Fruit fly (Drosophila melanogaster) whole organism, embryonic: ENCODE measurements around the gene CG11379.

Source experiments
- Aef1 ChIP-seq: fragments of 200-800 bp; sonication (Bioruptor generic); IDR thresholded peaks from 3 replicates; pipeline ENCODE4 v1.3.6; 2022; ENCODE audit warnings: missing biosample characterization, missing genetic modification characterization
- Antp ChIP-seq: fragments of 200-800 bp; sonication (Bioruptor generic); optimal IDR thresholded peaks from 3 replicates; lab custom pipeline; 2016; ENCODE audit warnings: missing biosample characterization, missing genetic modification characterization
- C15 ChIP-seq: fragments of 200-800 bp; sonication (Bioruptor generic); IDR thresholded peaks from 3 replicates; pipeline ENCODE4 v1.3.6; 2022; ENCODE audit warnings: missing biosample characterization, missing genetic modification characterization
- CG10462 ChIP-seq: fragments of 200-800 bp; sonication (Bioruptor generic); optimal IDR thresholded peaks from 2 replicates; lab custom pipeline; 2016; ENCODE audit warnings: missing biosample characterization, missing genetic modification characterization
- CG10565 ChIP-seq: fragments of 200-800 bp; sonication (Bioruptor generic); optimal IDR thresholded peaks from 3 replicates; lab custom pipeline; 2016; ENCODE audit warnings: missing biosample characterization, mild to moderate bottlenecking, missing genetic modification characterization
- CG11695 ChIP-seq: fragments of 200-800 bp; sonication (Bioruptor generic); IDR thresholded peaks from 3 replicates; pipeline ENCODE4 v1.3.6; 2022; ENCODE audit warnings: missing biosample characterization, missing genetic modification characterization
- CG12659 ChIP-seq: fragments of 200-800 bp; sonication (Bioruptor generic); optimal IDR thresholded peaks from 3 replicates; lab custom pipeline; 2017; ENCODE audit warnings: mild to moderate bottlenecking, missing biosample characterization, missing genetic modification reagents, missing genetic modification characterization
- CG14014 ChIP-seq: fragments of 200-800 bp; sonication (Bioruptor generic); IDR thresholded peaks from 2 replicates; pipeline ENCODE4 v1.3.6; 2022; ENCODE audit warnings: missing biosample characterization, missing genetic modification characterization
- CG14667 ChIP-seq: fragments of 200-800 bp; sonication (Bioruptor generic); IDR thresholded peaks from 2 replicates; pipeline ENCODE4 v1.3.6; 2022; ENCODE audit warnings: missing biosample characterization, missing genetic modification characterization
- CG17802 ChIP-seq: fragments of 200-800 bp; sonication (Bioruptor generic); optimal IDR thresholded peaks from 2 replicates; lab custom pipeline; 2018; ENCODE audit warnings: missing biosample characterization, mild to moderate bottlenecking, missing genetic modification characterization, moderate library complexity
- CG2116 ChIP-seq: fragments of 200-800 bp; sonication (Bioruptor generic); optimal IDR thresholded peaks from 3 replicates; lab custom pipeline; 2018; ENCODE audit warnings: missing biosample characterization, mild to moderate bottlenecking, missing genetic modification characterization
- CG30020 ChIP-seq: fragments of 200-800 bp; optimal IDR thresholded peaks from 2 replicates; lab custom pipeline; 2019; ENCODE audit warnings: missing biosample characterization, mild to moderate bottlenecking, missing genetic modification characterization, moderate library complexity
- CG31224 ChIP-seq: fragments of 200-800 bp; sonication (Bioruptor generic); IDR thresholded peaks from 2 replicates; pipeline ENCODE4 v1.3.6; 2022; ENCODE audit warnings: missing biosample characterization, missing genetic modification characterization
- CG31365 ChIP-seq: fragments of 200-800 bp; sonication (Bioruptor generic); optimal IDR thresholded peaks from 2 replicates; lab custom pipeline; 2018; ENCODE audit warnings: missing biosample characterization, mild to moderate bottlenecking, missing genetic modification characterization
- CG3281 ChIP-seq: fragments of 200-800 bp; sonication (Bioruptor generic); optimal IDR thresholded peaks from 3 replicates; lab custom pipeline; 2017; ENCODE audit warnings: missing biosample characterization, mild to moderate bottlenecking, missing genetic modification characterization
- CG3407 ChIP-seq: fragments of 200-800 bp; sonication (Bioruptor generic); optimal IDR thresholded peaks from 2 replicates; lab custom pipeline; 2018; ENCODE audit warnings: missing biosample characterization, mild to moderate bottlenecking, missing genetic modification characterization
- CG4820 ChIP-seq: fragments of 200-800 bp; sonication (Bioruptor generic); optimal IDR thresholded peaks from 3 replicates; lab custom pipeline; 2016; ENCODE audit warnings: missing biosample characterization, missing genetic modification characterization
- CG6765 ChIP-seq: fragments of 200-800 bp; sonication (Bioruptor generic); optimal IDR thresholded peaks from 3 replicates; lab custom pipeline; 2017; ENCODE audit warnings: missing biosample characterization, mild to moderate bottlenecking, missing genetic modification characterization
- CG8924 ChIP-seq: fragments of 200-800 bp; optimal IDR thresholded peaks from 3 replicates; lab custom pipeline; 2019; ENCODE audit warnings: missing biosample characterization, mild to moderate bottlenecking, missing genetic modification characterization, moderate library complexity
- CG9932 ChIP-seq: fragments of 200-800 bp; sonication (Bioruptor generic); IDR thresholded peaks from 2 replicates; pipeline ENCODE4 v1.3.6; 2022; ENCODE audit warnings: missing biosample characterization, missing genetic modification characterization
- D19A ChIP-seq: fragments of 200-800 bp; optimal IDR thresholded peaks from 3 replicates; lab custom pipeline; 2019; ENCODE audit warnings: missing biosample characterization, mild to moderate bottlenecking, missing genetic modification characterization, moderate library complexity
- Dbx ChIP-seq: fragments of 200-800 bp; sonication (Bioruptor generic); IDR thresholded peaks from 3 replicates; pipeline ENCODE4 v1.3.6; 2022; ENCODE audit warnings: missing biosample characterization, missing genetic modification characterization
- HLH3B ChIP-seq: fragments of 200-800 bp; sonication (Bioruptor generic); IDR thresholded peaks from 2 replicates; pipeline ENCODE4 v1.3.6; 2022; ENCODE audit warnings: missing biosample characterization, missing genetic modification characterization
- Lpt ChIP-seq: fragments of >200 bp; optimal IDR thresholded peaks from 2 replicates; lab custom pipeline; 2018; ENCODE audit warnings: missing biosample characterization, missing genetic modification characterization
- Neu2 ChIP-seq: fragments of 200-800 bp; sonication (Bioruptor generic); optimal IDR thresholded peaks from 3 replicates; lab custom pipeline; 2016; ENCODE audit warnings: missing biosample characterization, missing genetic modification characterization, borderline replicate concordance
- Nf-YA ChIP-seq: fragments of 200-800 bp; sonication (Bioruptor generic); IDR thresholded peaks from 2 replicates; pipeline ENCODE4 v1.3.6; 2022; ENCODE audit warnings: missing biosample characterization, missing genetic modification characterization
- PHDP ChIP-seq: fragments of 200-800 bp; sonication (Bioruptor generic); optimal IDR thresholded peaks from 3 replicates; lab custom pipeline; 2018; ENCODE audit warnings: missing biosample characterization, mild to moderate bottlenecking, missing genetic modification characterization, moderate library complexity
- Ravus ChIP-seq: fragments of 200-800 bp; sonication (Bioruptor generic); IDR thresholded peaks from 2 replicates; pipeline ENCODE4 v1.3.6; 2022; ENCODE audit warnings: missing biosample characterization, missing genetic modification characterization
- Sox100B ChIP-seq: fragments of 200-800 bp; sonication (Bioruptor generic); optimal IDR thresholded peaks from 3 replicates; lab custom pipeline; 2018; ENCODE audit warnings: missing biosample characterization, mild to moderate bottlenecking, missing genetic modification characterization
- TFAM ChIP-seq: fragments of 200-800 bp; sonication (Bioruptor generic); optimal IDR thresholded peaks from 2 replicates; lab custom pipeline; 2017; ENCODE audit warnings: missing biosample characterization, missing genetic modification characterization, inconsistent platforms
- aop ChIP-seq: fragments of 200-800 bp; sonication (Bioruptor generic); IDR thresholded peaks from 2 replicates; pipeline ENCODE4 v1.3.6; 2022; ENCODE audit warnings: missing biosample characterization, missing genetic modification characterization
- ash1 ChIP-seq: fragments of 200-800 bp; sonication (Bioruptor generic); optimal IDR thresholded peaks from 2 replicates; lab custom pipeline; 2018; ENCODE audit warnings: missing biosample characterization, mild to moderate bottlenecking, missing genetic modification characterization
- bcd ChIP-seq: fragments of 200-800 bp; sonication (Bioruptor generic); optimal IDR thresholded peaks from 2 replicates; lab custom pipeline; 2017; ENCODE audit warnings: missing biosample characterization, mild to moderate bottlenecking, missing genetic modification characterization
- crol ChIP-seq: fragments of 200-800 bp; sonication (Bioruptor generic); IDR thresholded peaks from 2 replicates; pipeline ENCODE4 v1.3.6; 2022; ENCODE audit warnings: missing biosample characterization, missing genetic modification characterization
- dimm ChIP-seq: fragments of 200-800 bp; sonication (Bioruptor generic); IDR thresholded peaks from 2 replicates; pipeline ENCODE4 v1.3.6; 2022; ENCODE audit warnings: missing biosample characterization, missing genetic modification characterization
- dmrt11E ChIP-seq: fragments of 200-800 bp; sonication (Bioruptor generic); optimal IDR thresholded peaks from 3 replicates; lab custom pipeline; 2018; ENCODE audit warnings: missing biosample characterization, mild to moderate bottlenecking, missing genetic modification characterization, moderate library complexity
- emc ChIP-seq: fragments of 200-800 bp; sonication (Bioruptor generic); optimal IDR thresholded peaks from 2 replicates; lab custom pipeline; 2016; ENCODE audit warnings: missing biosample characterization, missing genetic modification characterization
- exex ChIP-seq: fragments of 200-800 bp; sonication (Bioruptor generic); optimal IDR thresholded peaks from 4 replicates; lab custom pipeline; 2018; ENCODE audit warnings: missing biosample characterization, mild to moderate bottlenecking, missing genetic modification characterization, moderate library complexity
- fd102C ChIP-seq: fragments of 200-800 bp; sonication (Bioruptor generic); optimal IDR thresholded peaks from 2 replicates; lab custom pipeline; 2018; ENCODE audit warnings: missing biosample characterization, mild to moderate bottlenecking, missing genetic modification characterization, moderate library complexity
- fd64A ChIP-seq: fragments of 200-800 bp; sonication (Bioruptor generic); optimal IDR thresholded peaks from 3 replicates; lab custom pipeline; 2018; ENCODE audit warnings: missing biosample characterization, mild to moderate bottlenecking, missing genetic modification characterization
- fru ChIP-seq: fragments of >200 bp; optimal IDR thresholded peaks from 2 replicates; lab custom pipeline; 2017
- ftz-f1 ChIP-seq: fragments of 200-800 bp; sonication (Bioruptor generic); optimal IDR thresholded peaks from 2 replicates; lab custom pipeline; 2016; ENCODE audit warnings: missing biosample characterization, missing genetic modification characterization
- h ChIP-seq: fragments of >200 bp; optimal IDR thresholded peaks from 2 replicates; lab custom pipeline; 2017
- ken ChIP-seq: fragments of 200-800 bp; sonication (Bioruptor generic); IDR thresholded peaks from 3 replicates; pipeline ENCODE4 v1.3.6; 2022; ENCODE audit warnings: missing biosample characterization, missing genetic modification characterization
- luna ChIP-seq: fragments of 200-800 bp; sonication (Bioruptor generic); optimal IDR thresholded peaks from 2 replicates; lab custom pipeline; 2016; ENCODE audit warnings: missing biosample characterization, missing genetic modification characterization
- maf-S ChIP-seq: fragments of 200-800 bp; sonication (Bioruptor generic); optimal IDR thresholded peaks from 2 replicates; lab custom pipeline; 2016; ENCODE audit warnings: missing biosample characterization, missing genetic modification characterization
- mam ChIP-seq: fragments of 200-800 bp; sonication (Bioruptor generic); optimal IDR thresholded peaks from 3 replicates; lab custom pipeline; 2016; ENCODE audit warnings: missing biosample characterization, missing genetic modification characterization
- nerfin-1 ChIP-seq: fragments of 200-800 bp; sonication (Bioruptor generic); optimal IDR thresholded peaks from 3 replicates; lab custom pipeline; 2019; ENCODE audit warnings: missing biosample characterization, mild to moderate bottlenecking, missing genetic modification characterization, moderate library complexity
- nmo ChIP-seq: fragments of 200-800 bp; sonication (Bioruptor generic); optimal IDR thresholded peaks from 2 replicates; lab custom pipeline; 2018; ENCODE audit warnings: missing biosample characterization, mild to moderate bottlenecking, missing genetic modification characterization, moderate library complexity
- oc ChIP-seq: fragments of 200-800 bp; sonication (Bioruptor generic); optimal IDR thresholded peaks from 2 replicates; lab custom pipeline; 2018; ENCODE audit warnings: missing biosample characterization, mild to moderate bottlenecking, missing genetic modification characterization, moderate library complexity
- phol ChIP-seq: fragments of 200-800 bp; sonication (Bioruptor generic); optimal IDR thresholded peaks from 3 replicates; lab custom pipeline; 2018; ENCODE audit warnings: missing biosample characterization, mild to moderate bottlenecking, missing genetic modification characterization, moderate library complexity
- toy ChIP-seq: fragments of 200-800 bp; sonication (Bioruptor generic); IDR thresholded peaks from 2 replicates; pipeline ENCODE4 v1.3.6; 2022; ENCODE audit warnings: missing biosample characterization, missing genetic modification characterization
- tup ChIP-seq: fragments of 200-800 bp; sonication (Bioruptor generic); optimal IDR thresholded peaks from 2 replicates; lab custom pipeline; 2016; ENCODE audit warnings: missing biosample characterization, mild to moderate bottlenecking, missing genetic modification characterization, moderate library complexity

Gene CG11379

DNA sequence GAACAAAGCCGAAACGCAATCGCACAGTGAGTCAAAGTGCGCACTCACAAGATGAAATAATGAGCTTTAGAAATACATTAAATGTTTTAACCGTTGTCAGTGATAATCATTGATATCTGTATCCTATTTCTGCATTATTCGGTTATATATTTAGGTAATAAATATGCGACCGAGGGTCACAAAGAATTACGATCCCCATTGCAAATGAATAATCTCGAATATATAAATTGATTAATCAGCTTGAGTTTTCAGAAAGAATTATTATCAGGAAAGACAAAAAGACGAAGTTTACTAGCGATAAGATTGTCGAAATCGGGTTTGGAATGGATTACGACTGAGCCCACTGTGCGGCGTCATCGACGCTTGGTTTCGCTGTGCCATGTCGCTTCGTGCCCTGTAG lies 8.9 kb upstream of the CG11379 start (continued):
- no peak for TF ChIP-seq phol (tag; lab: Kevin White, UChicago)
- no peak for TF ChIP-seq CG31365
- no peak for TF ChIP-seq CG31224 (GFP tag; lab: Robert Waterston, UW)
- peak; percentile 49 for TF ChIP-seq CG6765
- TF ChIP-seq ftz-f1 (GFP tag; lab: Kevin White, UChicago), result no peak
- peak; percentile 43 for TF ChIP-seq bcd (GFP tag; lab: Kevin White, UChicago)
- no peak for TF ChIP-seq CG30020 (tag; lab: Kevin White, UChicago)
- TF ChIP-seq oc (tag; lab: Kevin White, UChicago), result no peak
- TF ChIP-seq aop (GFP tag; lab: Robert Waterston, UW), result no peak
- no peak for TF ChIP-seq Neu2 (GFP tag; lab: Kevin White, UChicago)
- no peak for TF ChIP-seq CG14014 (GFP tag; lab: Robert Waterston, UW)
- TF ChIP-seq Nf-YA, result no peak
- no peak for TF ChIP-seq Antp (GFP tag; lab: Kevin White, UChicago)
- peak; percentile 27 for TF ChIP-seq dmrt11E (tag; lab: Kevin White, UChicago)
- TF ChIP-seq luna (GFP tag; lab: Kevin White, UChicago), result peak; percentile 13
- TF ChIP-seq CG17802 (tag; lab: Kevin White, UChicago), result no peak
- no peak for TF ChIP-seq fd102C (GFP tag; lab: Kevin White, UChicago)
- TF ChIP-seq tup, result no peak
- no peak for TF ChIP-seq maf-S
- no peak for TF ChIP-seq Aef1 (GFP tag; lab: Robert Waterston, UW)
- TF ChIP-seq Ravus, result no peak
- TF ChIP-seq crol (GFP tag; lab: Robert Waterston, UW), result no peak
- TF ChIP-seq exex (tag; lab: Kevin White, UChicago), result no peak
- no peak for TF ChIP-seq emc (GFP tag; lab: Kevin White, UChicago)
- no peak for TF ChIP-seq h (lab: Kevin White, UChicago)
- peak; percentile 50; the same call in 1 of the 3 replicates for TF ChIP-seq CG11695
- peak; percentile 40 for TF ChIP-seq D19A
- peak; percentile 8 for TF ChIP-seq CG4820 (GFP tag; lab: Kevin White, UChicago)
- TF ChIP-seq mam (GFP tag; lab: Kevin White, UChicago), result peak; percentile 16
- TF ChIP-seq nerfin-1, result no peak
- TF ChIP-seq fru (lab: Kevin White, UChicago), result no peak
- TF ChIP-seq CG10462, result no peak
- peak; percentile 56 for TF ChIP-seq CG12659 (GFP tag; lab: Kevin White, UChicago)
- no peak for TF ChIP-seq HLH3B
- TF ChIP-seq Dbx, result no peak
- no peak for TF ChIP-seq toy
- no peak for TF ChIP-seq ash1 (GFP tag; lab: Kevin White, UChicago)
- no peak for TF ChIP-seq CG2116 (GFP tag; lab: Kevin White, UChicago)
- peak; percentile 49 for TF ChIP-seq Sox100B (GFP tag; lab: Kevin White, UChicago)
- TF ChIP-seq CG3407 (GFP tag; lab: Kevin White, UChicago), result no peak
- TF ChIP-seq fd64A (GFP tag; lab: Kevin White, UChicago), result no peak
- no peak for TF ChIP-seq Lpt (GFP tag; lab: Kevin White, UChicago)
- peak; percentile 57 for TF ChIP-seq nmo (GFP tag; lab: Kevin White, UChicago)
- peak; percentile 73 for TF ChIP-seq CG3281 (GFP tag; lab: Kevin White, UChicago)
- no peak for TF ChIP-seq CG14667 (GFP tag; lab: Robert Waterston, UW)
- TF ChIP-seq PHDP, result peak; percentile 58
- no peak for TF ChIP-seq ken (GFP tag; lab: Robert Waterston, UW)
- TF ChIP-seq CG9932 (GFP tag; lab: Robert Waterston, UW), result peak; percentile 38; the same call in 1 of the 2 replicates
- TF ChIP-seq C15 (GFP tag; lab: Robert Waterston, UW), result no peak
- no peak for TF ChIP-seq CG10565
- TF ChIP-seq CG8924, result peak; percentile 57
- TF ChIP-seq dimm (GFP tag; lab: Robert Waterston, UW), result no peak
- TF ChIP-seq TFAM, result no peak
